Fruit fly (Drosophila melanogaster): ENCODE measurements around the gene Cht11.
A peak's percentile ranks its signal among the peaks of the same experiment; 100 is the strongest.

The Cht11 gene

dm6 chrX:6867175-6868023 is 18.1 kb upstream of the Cht11 start, which contains the start of gene CG14434 (continued):
- TF ChIP-seq hkb (optimal IDR thresholded peaks at IDR 0.05) (no peak), hkb (GFP tag; IDR thresholded peaks at IDR 0.05) (peak; percentile 39; the same call in 1 of the 2 replicates), CG9727 (GFP tag; optimal IDR thresholded peaks at IDR 0.05) (peak; percentile 92), CG9609 (GFP tag; optimal IDR thresholded peaks at IDR 0.05) (peak; percentile 23), Meics (GFP tag; optimal IDR thresholded peaks at IDR 0.05) (peak; percentile 88), tup (GFP tag; optimal IDR thresholded peaks at IDR 0.05) (no peak), Six4 (GFP tag; optimal IDR thresholded peaks at IDR 0.05) (peak; percentile 77), Asciz (GFP tag; optimal IDR thresholded peaks at IDR 0.05) (peak; percentile 79), inv (GFP tag; IDR thresholded peaks at IDR 0.05; ENCODE audit: partially characterized antibody) (no peak), her (GFP tag; optimal IDR thresholded peaks at IDR 0.05) (no peak), CG15514 (GFP tag; optimal IDR thresholded peaks at IDR 0.05) (peak; percentile 33), croc (GFP tag; conservative IDR thresholded peaks at IDR 0.05) (no peak; the same call in 2 of the 3 replicates), z (GFP tag; IDR thresholded peaks at IDR 0.05) (no peak), p53 (GFP tag; optimal IDR thresholded peaks at IDR 0.05) (no peak), ranshi (GFP tag; IDR thresholded peaks at IDR 0.05) (no peak), HLH3B (GFP tag; IDR thresholded peaks at IDR 0.05) (peak; percentile 30; the same call in 1 of the 2 replicates), CG7786 (GFP tag; optimal IDR thresholded peaks at IDR 0.05) (peak; percentile 45), org-1 (GFP tag; optimal IDR thresholded peaks at IDR 0.05) (peak; percentile 81), usp (GFP tag; optimal IDR thresholded peaks at IDR 0.05) (no peak), CG10267 (tag; optimal IDR thresholded peaks at IDR 0.05) (peak; percentile 78), ap (GFP tag; IDR thresholded peaks at IDR 0.05) (0 out of 2 replicates have a peak, but pooled peaks have one; percentile 2), CG17802 (tag; optimal IDR thresholded peaks at IDR 0.05) (no peak), CG10366 (GFP tag; IDR thresholded peaks at IDR 0.05) (peak; percentile 24), CG16813 (GFP tag; IDR thresholded peaks at IDR 0.05; ENCODE audit: partially characterized antibody) (no peak), vnd (GFP tag; IDR thresholded peaks at IDR 0.05; ENCODE audit: partially characterized antibody) (no peak), CG3726 (GFP tag; IDR thresholded peaks at IDR 0.05) (peak; percentile 34; the same call in 1 of the 3 replicates), toy (GFP tag; IDR thresholded peaks at IDR 0.05) (no peak), gsb-n (tag; optimal IDR thresholded peaks at IDR 0.05) (peak; percentile 75), Atf-2 (GFP tag; optimal IDR thresholded peaks at IDR 0.05) (peak; percentile 68), schlank (tag; optimal IDR thresholded peaks at IDR 0.05) (no peak), ab (GFP tag; optimal IDR thresholded peaks at IDR 0.05) (no peak), CG8359 (GFP tag; optimal IDR thresholded peaks at IDR 0.05; ENCODE audit: borderline replicate concordance) (peak; percentile 26), zfh2 (GFP tag; optimal IDR thresholded peaks at IDR 0.05) (peak; percentile 2), btn (GFP tag; optimal IDR thresholded peaks at IDR 0.05) (no peak), chif (GFP tag; optimal IDR thresholded peaks at IDR 0.05) (peak; percentile 19 to 75), CG2129 (GFP tag; IDR thresholded peaks at IDR 0.05; ENCODE audit: partially characterized antibody) (no peak), Ravus (GFP tag; IDR thresholded peaks at IDR 0.05) (no peak), CG6654 (GFP tag; optimal IDR thresholded peaks at IDR 0.05) (peak; percentile 75), CG34376 (GFP tag; optimal IDR thresholded peaks at IDR 0.05) (no peak), Sin3A (optimal IDR thresholded peaks at IDR 0.05) (no peak), NK7.1 (GFP tag; optimal IDR thresholded peaks at IDR 0.05) (peak; percentile 58), CG5180 (GFP tag; optimal IDR thresholded peaks at IDR 0.05) (peak; percentile 78), jing (GFP tag; optimal IDR thresholded peaks at IDR 0.05) (peak; percentile 30), kni (GFP tag; optimal IDR thresholded peaks at IDR 0.05) (no peak), CG13775 (GFP tag; optimal IDR thresholded peaks at IDR 0.05) (peak; percentile 88), pita (GFP tag; optimal IDR thresholded peaks at IDR 0.05) (no peak), CG6765 (GFP tag; optimal IDR thresholded peaks at IDR 0.05) (peak; percentile 77), MESR4 (GFP tag; optimal IDR thresholded peaks at IDR 0.05) (no peak), slp2 (GFP tag; optimal IDR thresholded peaks at IDR 0.05) (peak; percentile 56)
